Fruit fly (Drosophila melanogaster): Measurements from ENCODE around the gene Blos2.

Gene Blos2

dm6 chr3L:11093046-11093520, 31.7 kb downstream of the Blos2 start, which contains the start of gene JIL-1 (continued):
- TF ChIP-seq slou (GFP tag; optimal IDR thresholded peaks at IDR 0.05) (peak; percentile 47), CG13123 (GFP tag; optimal IDR thresholded peaks at IDR 0.05) (peak; percentile 39), CG9817 (tag; optimal IDR thresholded peaks at IDR 0.05) (peak; percentile 60), Mad (GFP tag; optimal IDR thresholded peaks at IDR 0.05) (peak; percentile 63), exex (tag; optimal IDR thresholded peaks at IDR 0.05) (no peak), CG31365 (tag; optimal IDR thresholded peaks at IDR 0.05) (no peak), CG7372 (GFP tag; IDR thresholded peaks at IDR 0.05) (peak; percentile 48; the same call in 1 of the 2 replicates), hth (optimal IDR thresholded peaks at IDR 0.05) (no peak), CG18011 (GFP tag; optimal IDR thresholded peaks at IDR 0.05) (peak; percentile 39), Hr39 (optimal IDR thresholded peaks at IDR 0.05) (no peak), schlank (tag; optimal IDR thresholded peaks at IDR 0.05) (no peak), row (GFP tag; IDR thresholded peaks at IDR 0.05) (peak; percentile 93), CG6765 (GFP tag; optimal IDR thresholded peaks at IDR 0.05) (peak; percentile 46), Pdp1 (GFP tag; optimal IDR thresholded peaks at IDR 0.05) (peak; percentile 1 to 59), CG17912 (GFP tag; optimal IDR thresholded peaks at IDR 0.05) (peak; percentile 19), CG32532 (GFP tag; IDR thresholded peaks at IDR 0.05) (peak; percentile 88), ken (GFP tag; IDR thresholded peaks at IDR 0.05) (peak; percentile 81), BtbVII (GFP tag; optimal IDR thresholded peaks at IDR 0.05) (peak; percentile 39), tgo (GFP tag; IDR thresholded peaks at IDR 0.05) (peak; percentile 76), CG14441 (GFP tag; IDR thresholded peaks at IDR 0.05) (peak; percentile 77), D19B (GFP tag; optimal IDR thresholded peaks at IDR 0.05) (no peak), MBD-R2 (GFP tag; IDR thresholded peaks at IDR 0.05) (peak; percentile 88), Stat92E (GFP tag; optimal IDR thresholded peaks at IDR 0.05) (peak in 1 of 3 experiments; percentile 43), CG4282 (GFP tag; optimal IDR thresholded peaks at IDR 0.05) (peak; percentile 34), Usf (GFP tag; optimal IDR thresholded peaks at IDR 0.05) (no peak), ranshi (GFP tag; IDR thresholded peaks at IDR 0.05) (peak; percentile 63), gsb-n (tag; optimal IDR thresholded peaks at IDR 0.05) (peak; percentile 32), Bgb (GFP tag; IDR thresholded peaks at IDR 0.05; ENCODE audit: partially characterized antibody) (peak; percentile 92), CG13296 (GFP tag; optimal IDR thresholded peaks at IDR 0.05) (peak; percentile 47), CG15479 (GFP tag; optimal IDR thresholded peaks at IDR 0.05) (no peak), zen (tag; optimal IDR thresholded peaks at IDR 0.05) (peak; percentile 55), CG30403 (GFP tag; optimal IDR thresholded peaks at IDR 0.05) (peak; percentile 77), CG17328 (GFP tag; IDR thresholded peaks at IDR 0.05) (peak; percentile 64), Opbp (GFP tag; IDR thresholded peaks at IDR 0.05; ENCODE audit: partially characterized antibody) (peak; percentile 93), Ets65A (GFP tag) (peak; percentile 96), CG4328 (GFP tag; optimal IDR thresholded peaks at IDR 0.05) (no peak), CG10366 (GFP tag; IDR thresholded peaks at IDR 0.05) (peak; percentile 65), CG10979 (tag; optimal IDR thresholded peaks at IDR 0.05) (peak; percentile 34), emc (GFP tag; optimal IDR thresholded peaks at IDR 0.05) (peak; percentile 8), trem (tag; optimal IDR thresholded peaks at IDR 0.05) (peak; percentile 8), Hr78 (GFP tag; optimal IDR thresholded peaks at IDR 0.05) (no peak)

- TF ChIP-seq psq (GFP tag; optimal IDR thresholded peaks at IDR 0.05) (no peak), CG12219 (GFP tag; optimal IDR thresholded peaks at IDR 0.05) (no peak), GATAe (GFP tag; conservative IDR thresholded peaks at IDR 0.05) (no peak), Scr (GFP tag; IDR thresholded peaks at IDR 0.05; ENCODE audit: partially characterized antibody) (no peak), sens (GFP tag) (peak; percentile 57)
These were observed 32.9 kb downstream of the Blos2 start for dm6 chr3L:11094279-11094678.
